Worm (Caenorhabditis elegans): Measurements from ENCODE around the gene abl-1.

Gene abl-1

DNA sequence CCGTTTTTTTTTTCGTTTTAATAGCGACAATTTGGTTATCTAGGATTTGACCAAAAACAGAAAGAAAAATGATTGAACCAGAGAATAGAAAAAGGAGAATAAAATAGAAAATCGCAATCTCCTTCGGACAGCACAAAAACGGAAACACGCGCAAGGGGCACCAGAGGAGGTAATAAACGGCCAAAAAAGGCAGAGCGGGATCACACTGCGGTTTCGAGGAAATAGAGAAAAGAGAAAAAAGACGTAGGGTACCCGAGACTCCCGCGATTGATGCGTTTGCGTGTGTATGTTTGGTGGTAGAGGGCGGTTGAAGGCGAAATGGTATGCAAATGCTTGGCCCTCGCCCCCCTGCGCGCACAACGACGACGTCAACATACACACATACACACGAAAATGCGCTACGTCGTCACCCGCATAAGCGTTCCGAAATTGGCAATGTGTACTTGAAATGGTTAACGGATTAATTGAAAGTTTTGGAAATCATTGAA is 27.5 kb downstream of the abl-1 start:
- TF ChIP-seq ref-2 (tag; optimal IDR thresholded peaks at IDR 0.05) (peak; percentile 47), F13H6.1 (tag; optimal IDR thresholded peaks at IDR 0.05) (no peak), lim-6 (tag; optimal IDR thresholded peaks at IDR 0.05) (no peak), rnt-1 (tag; optimal IDR thresholded peaks at IDR 0.05) (peak; percentile 4), C38D4.7 (GFP tag; optimal IDR thresholded peaks at IDR 0.05) (no peak), pat-9 (tag; optimal IDR thresholded peaks at IDR 0.05) (no peak), ceh-2 (tag; optimal IDR thresholded peaks at IDR 0.05) (peak; percentile 15), npax-4 (tag; optimal IDR thresholded peaks at IDR 0.05) (no peak), nhr-232 (tag; optimal IDR thresholded peaks at IDR 0.05) (peak; percentile 7), fkh-10 (GFP tag; optimal IDR thresholded peaks at IDR 0.05) (no peak), tbx-7 (tag; optimal IDR thresholded peaks at IDR 0.05) (no peak), C08G9.2 (tag; optimal IDR thresholded peaks at IDR 0.05) (peak; percentile 8)

- TF ChIP-seq unc-42 (tag; optimal IDR thresholded peaks at IDR 0.05) (peak; percentile 89), tbx-2 (tag; optimal IDR thresholded peaks at IDR 0.05) (no peak), dve-1 (tag; optimal IDR thresholded peaks at IDR 0.05) (no peak), ceh-9 (tag; optimal IDR thresholded peaks at IDR 0.05) (no peak), unc-55 (GFP tag; optimal IDR thresholded peaks at IDR 0.05) (peak; percentile 36)
Observed at ce11 chrX:10594701-10595421, 29.1 kb downstream of the abl-1 start.

DNA sequence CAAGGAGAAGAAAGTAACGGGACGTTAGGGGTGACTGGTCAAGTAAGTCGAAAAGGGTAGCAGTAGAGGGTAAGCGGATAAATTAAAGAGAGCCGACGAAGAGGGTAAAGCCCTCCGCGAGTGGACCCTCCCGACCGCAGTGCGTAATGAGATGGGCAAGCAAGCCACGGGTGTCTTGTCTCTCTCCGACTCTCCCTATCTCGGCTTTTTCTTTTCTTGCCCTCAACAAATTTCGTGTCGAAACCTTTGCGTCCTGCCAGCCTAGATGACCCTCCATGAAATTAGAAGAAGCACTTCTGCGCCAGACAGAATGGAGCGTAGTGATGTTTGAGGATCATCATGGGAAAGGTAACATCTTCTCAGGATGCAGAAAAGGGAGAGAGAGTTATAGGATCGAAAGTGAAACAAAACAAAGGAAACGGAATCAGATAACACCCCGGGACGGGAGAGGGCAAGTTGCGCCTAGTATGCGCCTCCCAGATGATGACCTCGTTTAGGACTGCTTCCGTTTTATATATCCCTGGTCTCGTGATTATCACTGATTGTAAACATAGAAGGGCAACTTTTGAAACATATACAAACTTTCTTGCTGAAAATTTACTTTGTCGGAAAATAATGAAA is 30.1 kb downstream of the abl-1 start:
- TF ChIP-seq T23F11.4 (GFP tag; optimal IDR thresholded peaks at IDR 0.05), result peak; percentile 39
- TF ChIP-seq ceh-31 (tag; optimal IDR thresholded peaks at IDR 0.05), result peak; percentile 44
- no peak for TF ChIP-seq hlh-30 (tag; optimal IDR thresholded peaks at IDR 0.05; ENCODE audit: insufficient read depth)
- TF ChIP-seq ceh-22 (tag; optimal IDR thresholded peaks at IDR 0.05), result no peak
- TF ChIP-seq tbx-2 (tag; optimal IDR thresholded peaks at IDR 0.05), result peak; percentile 29
- TF ChIP-seq pha-2 (tag; optimal IDR thresholded peaks at IDR 0.05), result no peak
- peak; percentile 12 for TF ChIP-seq ceh-2 (tag; optimal IDR thresholded peaks at IDR 0.05)
- no peak for TF ChIP-seq ceh-14 (tag; optimal IDR thresholded peaks at IDR 0.05)
- TF ChIP-seq ceh-19 (GFP tag; optimal IDR thresholded peaks at IDR 0.05), result peak; percentile 18
- peak; percentile 1 for TF ChIP-seq nfya-1 (tag; optimal IDR thresholded peaks at IDR 0.05)
- peak; percentile 45 for TF ChIP-seq unc-42 (tag; optimal IDR thresholded peaks at IDR 0.05)

ce11 chrX:10593234-10593633 is 30.8 kb downstream of the abl-1 start, which contains the start of gene sdn-1:
Gene sdn-1 (minus strand): TSS chrX:10593334.
- TF ChIP-seq hlh-6 (tag; optimal IDR thresholded peaks at IDR 0.05), result no peak

DNA sequence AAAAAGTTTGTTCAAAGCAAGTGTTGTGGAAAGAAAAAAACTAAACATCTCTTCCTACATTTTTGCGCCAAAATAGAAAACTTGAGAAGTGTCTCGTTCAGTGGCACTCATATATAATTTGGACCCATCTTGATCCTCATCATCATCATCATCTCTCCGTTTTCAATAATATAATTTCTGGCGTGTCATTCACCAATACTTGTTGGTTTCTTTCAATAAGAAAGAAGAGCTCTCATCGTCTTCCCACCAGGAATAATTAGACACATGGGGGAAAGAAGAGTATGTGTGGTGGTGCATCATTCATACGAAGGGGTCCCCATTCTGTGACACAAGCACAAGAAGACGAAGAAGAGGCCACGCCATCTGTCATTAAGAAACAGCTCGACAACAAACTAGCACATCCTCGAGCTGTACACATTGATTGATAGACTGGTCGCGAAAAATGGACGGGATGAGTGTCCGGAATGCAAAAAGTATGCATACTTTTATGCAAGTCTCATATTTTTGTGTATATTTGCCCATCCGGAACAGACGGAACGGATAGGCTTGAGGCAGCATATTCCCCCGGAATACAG is 32.7 kb downstream of the abl-1 start:
- TF ChIP-seq unc-42 (tag; optimal IDR thresholded peaks at IDR 0.05) (peak; percentile 60), hlh-6 (tag; optimal IDR thresholded peaks at IDR 0.05) (no peak), nfya-1 (tag; optimal IDR thresholded peaks at IDR 0.05) (peak; percentile 31)

DNA sequence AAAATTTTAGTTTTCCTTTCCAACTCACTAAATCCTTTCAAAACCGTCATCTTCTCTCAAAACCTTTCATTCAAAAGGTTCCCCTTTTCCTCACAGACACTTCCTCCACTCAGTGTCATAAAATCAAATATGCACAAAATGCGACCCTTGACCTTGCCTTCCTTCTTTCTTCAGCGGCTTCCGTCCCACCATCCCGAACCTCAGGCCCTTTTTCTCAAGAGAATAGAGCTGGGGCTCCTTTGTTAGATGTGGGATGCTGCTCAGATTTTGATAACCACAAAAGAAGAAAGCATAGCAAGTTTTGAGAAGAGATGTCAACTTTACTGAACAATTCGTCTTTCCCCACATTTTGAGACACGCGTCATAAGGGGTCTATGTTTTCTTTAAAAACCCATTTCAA is 33.2 kb downstream of the abl-1 start:
- peak; percentile 4 for TF ChIP-seq ahr-1 (tag; optimal IDR thresholded peaks at IDR 0.05)
- no peak for TF ChIP-seq ceh-18 (tag; optimal IDR thresholded peaks at IDR 0.05)
- no peak for TF ChIP-seq ceh-19 (GFP tag; optimal IDR thresholded peaks at IDR 0.05)
- no peak for TF ChIP-seq fkh-10 (GFP tag; optimal IDR thresholded peaks at IDR 0.05)
- no peak for TF ChIP-seq hlh-15 (tag; optimal IDR thresholded peaks at IDR 0.05)

Measured in whole organism, late embryonic.